Worm (Caenorhabditis elegans) whole organism, mixed stage, embryonic: ENCODE results near the gene unc-71.
A peak's percentile ranks its signal among the peaks of the same experiment; 100 is the strongest.

Experiments used
- bed-3 ChIP-seq: fragments of 200-800 bp; sonication (Bioruptor generic); optimal IDR thresholded peaks from 3 replicates; lab custom pipeline; 2018; ENCODE audit warnings: mild to moderate bottlenecking, missing genetic modification characterization, moderate library complexity, missing compliant biosample characterization
- blmp-1 ChIP-seq: fragments of 150-350 bp; optimal IDR thresholded peaks from 2 replicates; lab custom pipeline; 2014; ENCODE audit warnings: missing biosample characterization, missing genetic modification characterization
- ceh-39 ChIP-seq: fragments of 150-350 bp; optimal IDR thresholded peaks from 2 replicates; lab custom pipeline; 2014; ENCODE audit warnings: missing biosample characterization, missing genetic modification characterization
- ceh-43 ChIP-seq: fragments of 200-800 bp; sonication (Bioruptor generic); optimal IDR thresholded peaks from 2 replicates; lab custom pipeline; 2018; ENCODE audit warnings: mild to moderate bottlenecking, missing genetic modification characterization, moderate library complexity, missing compliant biosample characterization
- ceh-83 ChIP-seq: fragments of 200-800 bp; sonication (Bioruptor generic); optimal IDR thresholded peaks from 2 replicates; lab custom pipeline; 2018; ENCODE audit warnings: mild to moderate bottlenecking, missing genetic modification characterization, missing compliant biosample characterization
- ces-1 ChIP-seq: fragments of 150-350 bp; optimal IDR thresholded peaks from 2 replicates; lab custom pipeline; 2014; ENCODE audit warnings: missing biosample characterization, missing genetic modification reagents, missing genetic modification characterization
- cnd-1 ChIP-seq: fragments of 200-800 bp; sonication (Bioruptor generic); optimal IDR thresholded peaks from 2 replicates; lab custom pipeline; 2018; ENCODE audit warnings: mild to moderate bottlenecking, missing genetic modification characterization, missing compliant biosample characterization
- drap-1 ChIP-seq: fragments of 200-800 bp; sonication (Bioruptor generic); optimal IDR thresholded peaks from 3 replicates; lab custom pipeline; 2018; ENCODE audit warnings: mild to moderate bottlenecking, missing genetic modification characterization, missing compliant biosample characterization
- elt-1 ChIP-seq: sonication (generic microtip); optimal IDR thresholded peaks from 2 replicates; lab custom pipeline; 2017; ENCODE audit warnings: missing genetic modification characterization, mild to moderate bottlenecking, missing compliant biosample characterization, antibody characterized with exemption, moderate library complexity, borderline replicate concordance; ENCODE audit not compliant: insufficient read depth
- flh-1 ChIP-seq: fragments of 200-800 bp; sonication (Bioruptor generic); optimal IDR thresholded peaks from 2 replicates; lab custom pipeline; 2018; ENCODE audit warnings: mild to moderate bottlenecking, missing genetic modification characterization, moderate library complexity, missing compliant biosample characterization
- ham-2 ChIP-seq: fragments of 200-800 bp; sonication (Bioruptor generic); optimal IDR thresholded peaks from 2 replicates; lab custom pipeline; 2018; ENCODE audit warnings: mild to moderate bottlenecking, missing genetic modification characterization, missing compliant biosample characterization
- hlh-1 ChIP-seq: fragments of 150-350 bp; optimal IDR thresholded peaks from 2 replicates; lab custom pipeline; 2014; ENCODE audit warnings: missing biosample characterization, missing genetic modification reagents, missing genetic modification characterization
- lin-13 ChIP-seq: fragments of 150-350 bp; optimal IDR thresholded peaks from 2 replicates; lab custom pipeline; 2014; ENCODE audit warnings: missing biosample characterization, missing genetic modification characterization
- lin-32 ChIP-seq: fragments of 200-800 bp; sonication (Bioruptor generic); optimal IDR thresholded peaks from 2 replicates; lab custom pipeline; 2018; ENCODE audit warnings: mild to moderate bottlenecking, missing genetic modification characterization, missing compliant biosample characterization
- lsy-2 ChIP-seq: fragments of 150-350 bp; optimal IDR thresholded peaks from 2 replicates; lab custom pipeline; 2014; ENCODE audit warnings: missing biosample characterization, missing genetic modification characterization
- mab-5 ChIP-seq: fragments of 150-350 bp; optimal IDR thresholded peaks from 2 replicates; lab custom pipeline; 2014; ENCODE audit warnings: missing biosample characterization, missing genetic modification characterization
- mls-2 ChIP-seq: sonication (generic microtip); optimal IDR thresholded peaks from 2 replicates; lab custom pipeline; 2016; ENCODE audit warnings: mild to moderate bottlenecking, missing genetic modification characterization, moderate library complexity, missing compliant biosample characterization
- nhr-12 ChIP-seq: fragments of 150-350 bp; optimal IDR thresholded peaks from 2 replicates; lab custom pipeline; 2014; ENCODE audit warnings: missing biosample characterization, missing genetic modification characterization
- nhr-2 ChIP-seq: fragments of 150-350 bp; optimal IDR thresholded peaks from 2 replicates; lab custom pipeline; 2014; ENCODE audit warnings: missing biosample characterization, missing genetic modification characterization
- nhr-237 ChIP-seq: fragments of 150-350 bp; optimal IDR thresholded peaks from 2 replicates; lab custom pipeline; 2014; ENCODE audit warnings: missing biosample characterization, missing genetic modification characterization
- nhr-28 ChIP-seq: fragments of 150-350 bp; optimal IDR thresholded peaks from 2 replicates; lab custom pipeline; 2014; ENCODE audit warnings: missing biosample characterization, missing genetic modification characterization
- nhr-76 ChIP-seq: sonication (generic microtip); optimal IDR thresholded peaks from 2 replicates; lab custom pipeline; 2017; ENCODE audit warnings: missing biosample characterization, missing genetic modification characterization
- pha-4 ChIP-seq: fragments of 150-350 bp; optimal IDR thresholded peaks from 2 replicates; lab custom pipeline; 2018; ENCODE audit warnings: missing biosample characterization, missing genetic modification reagents, missing genetic modification characterization
- sem-2 ChIP-seq: fragments of 200-800 bp; sonication (Bioruptor generic); optimal IDR thresholded peaks from 2 replicates; lab custom pipeline; 2018; ENCODE audit warnings: mild to moderate bottlenecking, missing genetic modification characterization, missing compliant biosample characterization
- snpc-4 ChIP-seq: fragments of 150-350 bp; optimal IDR thresholded peaks from 2 replicates; lab custom pipeline; 2014; ENCODE audit warnings: missing biosample characterization, missing genetic modification characterization
- sptf-1 ChIP-seq: sonication (generic microtip); optimal IDR thresholded peaks from 2 replicates; lab custom pipeline; 2017; ENCODE audit warnings: mild to moderate bottlenecking, missing genetic modification characterization, moderate library complexity, missing compliant biosample characterization
- tbx-8 ChIP-seq: fragments of 200-800 bp; sonication (Bioruptor generic); optimal IDR thresholded peaks from 2 replicates; lab custom pipeline; 2018; ENCODE audit warnings: mild to moderate bottlenecking, missing genetic modification characterization, moderate library complexity, missing compliant biosample characterization
- unc-120 ChIP-seq: sonication (generic microtip); optimal IDR thresholded peaks from 2 replicates; lab custom pipeline; 2017; ENCODE audit warnings: missing genetic modification characterization, missing compliant biosample characterization; ENCODE audit not compliant: poor library complexity, severe bottlenecking
- unc-39 ChIP-seq: fragments of 150-350 bp; optimal IDR thresholded peaks from 2 replicates; lab custom pipeline; 2014; ENCODE audit warnings: missing biosample characterization, missing genetic modification characterization
- unc-62 ChIP-seq: fragments of 150-350 bp; optimal IDR thresholded peaks from 2 replicates; lab custom pipeline; 2014; ENCODE audit warnings: missing biosample characterization, missing genetic modification reagents, missing genetic modification characterization
- zip-8 ChIP-seq: fragments of 150-350 bp; optimal IDR thresholded peaks from 2 replicates; lab custom pipeline; 2014; ENCODE audit warnings: missing biosample characterization, missing genetic modification characterization
- ztf-11 ChIP-seq: fragments of 150-350 bp; optimal IDR thresholded peaks from 2 replicates; lab custom pipeline; 2014; ENCODE audit warnings: missing biosample characterization, missing genetic modification characterization

Gene unc-71

ce11 chrIII:12929573-12929972 lies 38.0 kb upstream of the unc-71 start, which contains the start of gene Y37D8A.19:
Y37D8A.19 (plus strand) TSS chrIII:12929873.
- TF ChIP-seq ceh-83 (GFP tag; lab: Kevin White, UChicago) (no peak), snpc-4 (no peak), ceh-43 (GFP tag; lab: Kevin White, UChicago) (no peak), drap-1 (GFP tag; lab: Kevin White, UChicago) (no peak), mab-5 (tag; lab: Kevin White, UChicago) (no peak), blmp-1 (tag; lab: Kevin White, UChicago) (no peak), ceh-39 (tag; lab: Kevin White, UChicago) (no peak), elt-1 (tag; lab: Kevin White, UChicago) (no peak), pha-4 (no peak), sptf-1 (no peak)
- TF ChIP-seq, all 35 proteins: peak for 0

- TF ChIP-seq sem-2 (GFP tag; lab: Kevin White, UChicago), result no peak
- no peak for TF ChIP-seq cnd-1 (tag; lab: Kevin White, UChicago)
- no peak for TF ChIP-seq mab-5 (tag; lab: Kevin White, UChicago)
- peak; percentile 56 for TF ChIP-seq ces-1
- TF ChIP-seq nhr-76 (tag; lab: Kevin White, UChicago), result no peak
- no peak for TF ChIP-seq bed-3 (GFP tag; lab: Kevin White, UChicago)
- TF ChIP-seq elt-1 (tag; lab: Kevin White, UChicago), result no peak
- TF ChIP-seq nhr-2 (tag; lab: Kevin White, UChicago), result no peak
- no peak for TF ChIP-seq blmp-1 (tag; lab: Kevin White, UChicago)
- TF ChIP-seq zip-8 (tag; lab: Kevin White, UChicago), result no peak
- no peak for TF ChIP-seq pha-4
- TF ChIP-seq lsy-2 (tag; lab: Kevin White, UChicago), result peak; percentile 32
- TF ChIP-seq hlh-1 (tag; lab: Kevin White, UChicago), result no peak
These were observed 34.5 kb upstream of the unc-71 start, which contains the start of the genes npp-25 and mrps-10 for ce11 chrIII:12925947-12926607. npp-25 (minus strand) TSS chrIII:12925997. mrps-10 (plus strand) TSS chrIII:12926557.

DNA sequence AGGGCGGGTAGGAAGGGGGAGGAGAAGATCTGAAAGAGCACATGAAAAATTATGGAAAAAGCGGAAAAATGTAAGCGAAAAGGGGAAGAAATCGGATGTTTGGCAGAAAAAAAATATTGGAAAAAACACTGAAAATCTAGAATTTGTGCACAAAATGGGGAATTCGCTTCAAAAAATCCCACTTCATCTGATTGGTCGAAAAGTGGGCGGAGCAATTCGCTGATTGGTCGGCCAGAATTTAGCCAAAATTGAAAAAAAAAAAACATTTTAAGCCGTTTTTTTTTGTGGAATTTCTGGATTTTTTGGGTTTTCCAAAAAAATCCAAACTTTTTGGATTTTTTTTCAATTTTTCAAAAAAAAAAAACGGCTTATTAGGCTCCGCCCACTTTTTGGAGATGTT lies 29.3 kb upstream of the unc-71 start:
- no peak for TF ChIP-seq cnd-1 (tag; lab: Kevin White, UChicago)
- no peak for TF ChIP-seq drap-1 (GFP tag; lab: Kevin White, UChicago)
- TF ChIP-seq flh-1 (GFP tag; lab: Kevin White, UChicago), result no peak
- no peak for TF ChIP-seq sem-2 (GFP tag; lab: Kevin White, UChicago)
- no peak for TF ChIP-seq nhr-28
- TF ChIP-seq tbx-8 (GFP tag; lab: Kevin White, UChicago), result no peak

- TF ChIP-seq unc-120 (tag; lab: Kevin White, UChicago) (no peak), pha-4 (peak; percentile 73)
These were observed 28.3 kb upstream of the unc-71 start for ce11 chrIII:12919882-12920281.

DNA sequence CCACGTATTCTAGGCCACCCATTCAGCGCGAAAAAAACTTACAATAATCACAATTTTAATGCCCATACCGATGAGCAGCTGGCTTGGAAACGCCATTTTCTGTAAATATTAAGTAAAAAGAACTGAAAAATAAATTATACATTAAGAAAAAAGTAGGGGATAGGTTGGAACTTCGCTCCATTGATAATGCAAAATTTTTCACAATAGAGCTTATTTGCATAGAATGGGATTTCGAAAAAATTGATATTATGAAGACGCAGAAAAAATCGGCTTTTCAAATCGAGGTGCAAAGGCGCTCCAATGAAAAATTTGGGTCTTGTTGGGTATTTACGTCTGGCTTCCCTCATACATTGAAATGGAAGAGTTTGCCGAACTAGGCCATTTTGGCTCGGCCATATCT lies 27.0 kb upstream of the unc-71 start, which contains the start of gene Y37D8A.16:
Gene Y37D8A.16, minus strand, starts transcription at position 101 of the 400 bp plus-strand sequence.
- TF ChIP-seq hlh-1 (tag; lab: Kevin White, UChicago) (no peak), ham-2 (GFP tag; lab: Kevin White, UChicago) (no peak), cnd-1 (tag; lab: Kevin White, UChicago) (no peak), ceh-83 (GFP tag; lab: Kevin White, UChicago) (no peak), nhr-12 (tag; lab: Kevin White, UChicago) (no peak), snpc-4 (no peak), tbx-8 (GFP tag; lab: Kevin White, UChicago) (no peak), unc-39 (tag; lab: Kevin White, UChicago) (no peak), unc-62 (no peak), lin-13 (tag; lab: Kevin White, UChicago) (no peak), zip-8 (tag; lab: Kevin White, UChicago) (no peak), flh-1 (GFP tag; lab: Kevin White, UChicago) (no peak)

DNA sequence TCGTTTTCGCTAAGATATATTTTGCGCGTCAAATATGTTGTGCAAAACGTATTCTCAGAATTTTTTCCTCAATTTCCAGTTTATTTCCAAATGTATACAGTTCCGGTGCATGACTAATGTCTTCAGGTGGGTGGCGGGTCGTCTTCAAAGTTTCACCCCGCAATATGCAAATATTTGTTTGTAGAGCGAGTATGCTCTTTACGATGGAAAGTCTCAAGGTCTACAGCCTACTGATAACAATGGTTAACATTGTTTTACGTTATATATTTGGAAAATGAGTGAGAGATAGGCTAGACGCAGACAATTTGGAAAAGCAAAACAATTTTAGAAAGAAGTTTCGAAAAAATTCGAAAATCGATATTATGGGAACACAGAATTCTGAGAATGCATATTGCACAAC lies 26.3 kb upstream of the unc-71 start:
- TF ChIP-seq mls-2 (tag; lab: Kevin White, UChicago) (no peak), nhr-237 (tag; lab: Kevin White, UChicago) (no peak), lin-32 (GFP tag; lab: Kevin White, UChicago) (no peak), ztf-11 (tag; lab: Kevin White, UChicago) (no peak), flh-1 (GFP tag; lab: Kevin White, UChicago) (no peak), nhr-2 (tag; lab: Kevin White, UChicago) (no peak), ceh-83 (GFP tag; lab: Kevin White, UChicago) (no peak), zip-8 (tag; lab: Kevin White, UChicago) (no peak), nhr-28 (no peak), bed-3 (GFP tag; lab: Kevin White, UChicago) (no peak)
